Worm (Caenorhabditis elegans) whole organism, L1 larva: ENCODE data around the gene fbxa-30.

ENCODE experiments used
- aly-2 ChIP-seq: fragments of 150-350 bp; optimal IDR thresholded peaks from 2 replicates; lab custom pipeline; 2014; ENCODE audit warnings: missing biosample characterization, missing genetic modification characterization
- egl-27 ChIP-seq, 2 experiments: fragments of 150-350 bp in 1 of 2; sonication (generic microtip); optimal IDR thresholded peaks; 3 replicates each; lab custom pipeline; 2017 to 2018; ENCODE audit warnings: missing biosample characterization in 2 of 2, missing genetic modification characterization in 2 of 2, missing genetic modification reagents in 2 of 2
- elt-3 ChIP-seq, 6 experiments: fragments of 150-350 bp in 1 of 6; sonication (generic microtip); optimal IDR thresholded peaks; 2 replicates each; lab custom pipeline; 2017 to 2018; ENCODE audit warnings: missing biosample characterization in 6 of 6, missing genetic modification characterization in 6 of 6, inconsistent platforms in 1 of 6
- fkh-10 ChIP-seq: sonication (generic microtip); optimal IDR thresholded peaks from 2 replicates; lab custom pipeline; 2017; ENCODE audit warnings: missing biosample characterization, missing genetic modification reagents, missing genetic modification characterization
- lin-13 ChIP-seq: fragments of 150-350 bp; optimal IDR thresholded peaks from 2 replicates; lab custom pipeline; 2014; ENCODE audit warnings: missing biosample characterization, missing genetic modification reagents, missing genetic modification characterization
- lin-14 ChIP-seq: fragments of 200-800 bp; sonication (Bioruptor generic); optimal IDR thresholded peaks from 2 replicates; lab custom pipeline; 2018; ENCODE audit warnings: mild to moderate bottlenecking, missing genetic modification characterization, moderate library complexity, missing compliant biosample characterization
- lin-39 ChIP-seq: fragments of 150-350 bp; optimal IDR thresholded peaks from 2 replicates; lab custom pipeline; 2014; ENCODE audit warnings: missing biosample characterization, missing genetic modification reagents, missing genetic modification characterization
- nhr-11 ChIP-seq: fragments of 150-350 bp; optimal IDR thresholded peaks from 2 replicates; lab custom pipeline; 2014; ENCODE audit warnings: missing biosample characterization, missing genetic modification characterization
- nhr-237 ChIP-seq: fragments of 150-350 bp; optimal IDR thresholded peaks from 2 replicates; lab custom pipeline; 2014; ENCODE audit warnings: missing biosample characterization, missing genetic modification characterization
- nhr-84 ChIP-seq: sonication (generic microtip); optimal IDR thresholded peaks from 2 replicates; lab custom pipeline; 2017; ENCODE audit warnings: missing biosample characterization, missing genetic modification characterization
- pag-3 ChIP-seq: sonication (generic microtip); optimal IDR thresholded peaks from 2 replicates; lab custom pipeline; 2017; ENCODE audit warnings: missing genetic modification characterization, mild to moderate bottlenecking, missing compliant biosample characterization, antibody characterized with exemption, borderline replicate concordance; ENCODE audit not compliant: insufficient read depth
- pqm-1 ChIP-seq: sonication (generic microtip); optimal IDR thresholded peaks from 3 replicates; lab custom pipeline; 2017; ENCODE audit warnings: missing biosample characterization, missing genetic modification characterization
- skn-1 ChIP-seq: fragments of 150-350 bp; optimal IDR thresholded peaks from 2 replicates; lab custom pipeline; 2014; ENCODE audit warnings: missing biosample characterization, missing genetic modification characterization
- unc-86 ChIP-seq: sonication (generic microtip); optimal IDR thresholded peaks from 2 replicates; lab custom pipeline; 2016; ENCODE audit warnings: missing genetic modification characterization, missing compliant biosample characterization

DNA sequence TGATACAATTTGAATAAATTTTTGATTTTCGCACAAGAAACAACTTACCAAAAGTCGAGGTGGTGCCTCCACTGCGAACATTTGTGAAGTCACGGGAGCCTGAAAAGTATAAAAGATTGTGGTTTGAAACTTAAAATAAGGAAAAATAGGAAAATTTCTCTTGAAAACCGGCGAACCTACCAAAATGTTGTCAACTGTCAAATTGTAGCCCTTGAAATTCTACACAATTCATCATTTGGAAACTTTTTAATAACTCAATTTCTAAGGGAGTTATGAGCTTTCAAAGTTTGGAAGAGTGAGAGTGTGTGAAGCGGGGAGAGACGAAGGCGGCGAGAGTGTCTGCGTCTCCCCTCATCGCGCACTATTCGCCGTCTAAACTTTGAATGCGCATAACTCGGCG, 45.2 kb downstream of the fbxa-30 start, which contains the start of gene pes-4:
- no peak for TF ChIP-seq lin-13 (GFP tag; lab: Kevin White, UChicago)
- no peak for TF ChIP-seq nhr-84 (tag; lab: Kevin White, UChicago)
- TF ChIP-seq nhr-11: no peak
- no peak for TF ChIP-seq lin-14 (GFP tag; lab: Kevin White, UChicago)
- no peak for TF ChIP-seq fkh-10 (GFP tag; lab: Kevin White, UChicago)
- no peak for TF ChIP-seq elt-3 (tag; optimal IDR thresholded peaks at IDR 0.05; lab: Kevin White, UChicago)
- no peak for TF ChIP-seq egl-27 (tag; optimal IDR thresholded peaks at IDR 0.05; lab: Kevin White, UChicago)
- no peak for TF ChIP-seq pag-3 (tag; lab: Kevin White, UChicago)
- no peak for TF ChIP-seq skn-1 (tag; lab: Kevin White, UChicago)
- no peak for TF ChIP-seq aly-2 (tag; lab: Kevin White, UChicago)
- TF ChIP-seq pqm-1 (tag; lab: Kevin White, UChicago): no peak
- no peak for TF ChIP-seq nhr-237 (tag; lab: Kevin White, UChicago)
- TF ChIP-seq lin-39 (tag; lab: Kevin White, UChicago): no peak
- no peak for TF ChIP-seq unc-86
